Worm (Caenorhabditis elegans) whole organism, late embryonic: Measurements from ENCODE around the gene C53C11.2.
A peak's percentile ranks its signal among the peaks of the same experiment; 100 is the strongest.

Experiments
- C08G9.2 ChIP-seq: sonication (generic microtip); optimal IDR thresholded peaks from 2 replicates; lab custom pipeline; 2016; ENCODE audit warnings: mild to moderate bottlenecking, missing genetic modification characterization, moderate library complexity, missing compliant biosample characterization
- C38D4.7 ChIP-seq: fragments of 200-800 bp; sonication (Bioruptor generic); optimal IDR thresholded peaks from 2 replicates; lab custom pipeline; 2018; ENCODE audit warnings: mild to moderate bottlenecking, missing genetic modification characterization, moderate library complexity, missing compliant biosample characterization
- F13H6.1 ChIP-seq: sonication (generic microtip); optimal IDR thresholded peaks from 2 replicates; lab custom pipeline; 2016; ENCODE audit warnings: missing genetic modification characterization, missing compliant biosample characterization
- T23F11.4 ChIP-seq: fragments of 200-800 bp; sonication (Bioruptor generic); optimal IDR thresholded peaks from 2 replicates; lab custom pipeline; 2018; ENCODE audit warnings: mild to moderate bottlenecking, missing genetic modification characterization, missing compliant biosample characterization
- Y22D7AL.16 ChIP-seq: sonication (generic microtip); optimal IDR thresholded peaks from 2 replicates; lab custom pipeline; 2016; ENCODE audit warnings: missing genetic modification characterization, missing compliant biosample characterization
- ceh-14 ChIP-seq: sonication (generic microtip); optimal IDR thresholded peaks from 2 replicates; lab custom pipeline; 2016; ENCODE audit warnings: missing genotype, missing genetic modification characterization, missing compliant biosample characterization
- ceh-19 ChIP-seq: fragments of 200-800 bp; sonication (Bioruptor generic); optimal IDR thresholded peaks from 2 replicates; lab custom pipeline; 2018; ENCODE audit warnings: mild to moderate bottlenecking, missing genetic modification characterization, missing compliant biosample characterization
- ceh-2 ChIP-seq: sonication (generic microtip); optimal IDR thresholded peaks from 2 replicates; lab custom pipeline; 2016; ENCODE audit warnings: missing genotype, missing genetic modification characterization, missing compliant biosample characterization
- ceh-24 ChIP-seq: sonication (generic microtip); optimal IDR thresholded peaks from 2 replicates; lab custom pipeline; 2016; ENCODE audit warnings: mild to moderate bottlenecking, missing genetic modification characterization, missing compliant biosample characterization
- ceh-30 ChIP-seq: fragments of 150-350 bp; optimal IDR thresholded peaks from 2 replicates; lab custom pipeline; 2014; ENCODE audit warnings: missing biosample characterization, missing genetic modification characterization
- ceh-31 ChIP-seq: sonication (generic microtip); optimal IDR thresholded peaks from 2 replicates; lab custom pipeline; 2016; ENCODE audit warnings: missing genetic modification characterization, missing compliant biosample characterization
- ceh-34 ChIP-seq: sonication (generic microtip); optimal IDR thresholded peaks from 2 replicates; lab custom pipeline; 2016; ENCODE audit warnings: mild to moderate bottlenecking, missing genetic modification characterization, missing compliant biosample characterization
- ceh-45 ChIP-seq: fragments of 200-800 bp; sonication (Bioruptor generic); IDR thresholded peaks from 2 replicates; pipeline ENCODE4 v1.3.6; 2022; ENCODE audit warnings: missing genetic modification reagents, missing genetic modification characterization, missing compliant biosample characterization
- ceh-48 ChIP-seq: sonication (generic microtip); optimal IDR thresholded peaks from 2 replicates; lab custom pipeline; 2016; ENCODE audit warnings: missing genetic modification characterization, inconsistent platforms, missing compliant biosample characterization
- ceh-9 ChIP-seq: sonication (generic microtip); optimal IDR thresholded peaks from 2 replicates; lab custom pipeline; 2016; ENCODE audit warnings: mild to moderate bottlenecking, missing genetic modification characterization, inconsistent platforms, missing compliant biosample characterization
- che-1 ChIP-seq: sonication (generic microtip); optimal IDR thresholded peaks from 2 replicates; lab custom pipeline; 2016; ENCODE audit warnings: mild to moderate bottlenecking, missing genetic modification characterization, missing compliant biosample characterization
- dmd-4 ChIP-seq: sonication (generic microtip); optimal IDR thresholded peaks from 2 replicates; lab custom pipeline; 2016; ENCODE audit warnings: borderline replicate concordance, missing genetic modification characterization, missing compliant biosample characterization
- dve-1 ChIP-seq: sonication (generic microtip); optimal IDR thresholded peaks from 2 replicates; lab custom pipeline; 2017; ENCODE audit warnings: antibody characterized with exemption, mild to moderate bottlenecking, missing genetic modification characterization, missing compliant biosample characterization
- elt-2 ChIP-seq: sonication (generic microtip); optimal IDR thresholded peaks from 2 replicates; lab custom pipeline; 2016; ENCODE audit warnings: missing genetic modification reagents, missing genetic modification characterization, missing compliant biosample characterization
- elt-4 ChIP-seq: sonication (generic microtip); optimal IDR thresholded peaks from 2 replicates; lab custom pipeline; 2016; ENCODE audit warnings: missing genetic modification characterization, missing compliant biosample characterization
- ets-4 ChIP-seq: sonication (generic microtip); optimal IDR thresholded peaks from 2 replicates; lab custom pipeline; 2016; ENCODE audit warnings: missing genetic modification characterization, missing compliant biosample characterization
- eyg-1 ChIP-seq: sonication (generic microtip); optimal IDR thresholded peaks from 2 replicates; lab custom pipeline; 2016; ENCODE audit warnings: missing genotype, missing genetic modification characterization, missing compliant biosample characterization
- fkh-10 ChIP-seq: fragments of 150-350 bp; optimal IDR thresholded peaks from 2 replicates; lab custom pipeline; 2014; ENCODE audit warnings: missing biosample characterization, missing genetic modification reagents, missing genetic modification characterization
- gmeb-2 ChIP-seq: sonication (generic microtip); optimal IDR thresholded peaks from 2 replicates; lab custom pipeline; 2016; ENCODE audit warnings: missing genetic modification characterization, inconsistent platforms, missing compliant biosample characterization
- hlh-13 ChIP-seq: fragments of 200-800 bp; sonication (Bioruptor generic); optimal IDR thresholded peaks from 2 replicates; lab custom pipeline; 2018; ENCODE audit warnings: mild to moderate bottlenecking, missing genetic modification characterization, missing compliant biosample characterization
- hlh-15 ChIP-seq: sonication (generic microtip); optimal IDR thresholded peaks from 2 replicates; lab custom pipeline; 2016; ENCODE audit warnings: missing genetic modification characterization, missing compliant biosample characterization
- hlh-30 ChIP-seq: sonication (generic microtip); optimal IDR thresholded peaks from 2 replicates; lab custom pipeline; 2017; ENCODE audit warnings: antibody characterized with exemption, missing genetic modification characterization, missing compliant biosample characterization; ENCODE audit not compliant: insufficient read depth
- mec-3 ChIP-seq: sonication (generic microtip); optimal IDR thresholded peaks from 2 replicates; lab custom pipeline; 2016; ENCODE audit warnings: borderline replicate concordance, missing genetic modification characterization, missing compliant biosample characterization
- nfya-1 ChIP-seq: sonication (generic microtip); optimal IDR thresholded peaks from 2 replicates; lab custom pipeline; 2017; ENCODE audit warnings: missing genetic modification characterization, mild to moderate bottlenecking, missing compliant biosample characterization, antibody characterized with exemption, moderate library complexity
- nhr-11 ChIP-seq: fragments of 150-350 bp; optimal IDR thresholded peaks from 2 replicates; lab custom pipeline; 2014; ENCODE audit warnings: missing biosample characterization, missing genetic modification characterization
- nhr-232 ChIP-seq: sonication (generic microtip); optimal IDR thresholded peaks from 2 replicates; lab custom pipeline; 2016; ENCODE audit warnings: missing genetic modification characterization, missing compliant biosample characterization
- odd-2 ChIP-seq: sonication (generic microtip); optimal IDR thresholded peaks from 2 replicates; lab custom pipeline; 2017; ENCODE audit warnings: antibody characterized with exemption, mild to moderate bottlenecking, missing genetic modification characterization, missing compliant biosample characterization
- pag-3 ChIP-seq: sonication (generic microtip); optimal IDR thresholded peaks from 2 replicates; lab custom pipeline; 2016; ENCODE audit warnings: missing compliant biosample characterization, missing genetic modification characterization, borderline replicate concordance
- pax-1 ChIP-seq: fragments of 150-350 bp; optimal IDR thresholded peaks from 2 replicates; lab custom pipeline; 2014; ENCODE audit warnings: missing biosample characterization, missing genetic modification characterization
- pha-2 ChIP-seq: sonication (generic microtip); optimal IDR thresholded peaks from 2 replicates; lab custom pipeline; 2017; ENCODE audit warnings: mild to moderate bottlenecking, missing genetic modification characterization, missing compliant biosample characterization
- pha-4 ChIP-seq: fragments of 150-350 bp; optimal IDR thresholded peaks from 2 replicates; lab custom pipeline; 2018; ENCODE audit warnings: missing biosample characterization, missing genetic modification reagents, missing genetic modification characterization
- pqm-1 ChIP-seq: sonication (generic microtip); optimal IDR thresholded peaks from 2 replicates; lab custom pipeline; 2016; ENCODE audit warnings: missing genetic modification characterization, missing compliant biosample characterization
- pros-1 ChIP-seq: fragments of 150-350 bp; optimal IDR thresholded peaks from 2 replicates; lab custom pipeline; 2014; ENCODE audit warnings: missing biosample characterization, missing genetic modification reagents, missing genetic modification characterization
- ref-2 ChIP-seq: sonication (generic microtip); optimal IDR thresholded peaks from 2 replicates; lab custom pipeline; 2016; ENCODE audit warnings: missing genetic modification characterization, missing compliant biosample characterization
- rnt-1 ChIP-seq: sonication (generic microtip); optimal IDR thresholded peaks from 2 replicates; lab custom pipeline; 2016; ENCODE audit warnings: missing genetic modification characterization, missing compliant biosample characterization
- sox-4 ChIP-seq: sonication (generic microtip); optimal IDR thresholded peaks from 2 replicates; lab custom pipeline; 2017; ENCODE audit warnings: mild to moderate bottlenecking, missing genetic modification characterization, inconsistent platforms, missing compliant biosample characterization
- syd-9 ChIP-seq: sonication (generic microtip); optimal IDR thresholded peaks from 2 replicates; lab custom pipeline; 2016; ENCODE audit warnings: mild to moderate bottlenecking, missing genetic modification characterization, moderate library complexity, missing compliant biosample characterization
- unc-42 ChIP-seq: sonication (generic microtip); optimal IDR thresholded peaks from 2 replicates; lab custom pipeline; 2016; ENCODE audit warnings: missing genotype, missing genetic modification characterization, missing compliant biosample characterization
- unc-55 ChIP-seq: sonication (generic microtip); optimal IDR thresholded peaks from 2 replicates; lab custom pipeline; 2017; ENCODE audit warnings: missing biosample characterization, missing genetic modification reagents, missing genetic modification characterization
- unc-86 ChIP-seq: sonication (generic microtip); optimal IDR thresholded peaks from 2 replicates; lab custom pipeline; 2016; ENCODE audit warnings: missing genetic modification characterization, missing compliant biosample characterization

C53C11.2 gene

ce11 chrX:17324954-17325353 lies 11.5 kb upstream of the C53C11.2 start:
- TF ChIP-seq Y22D7AL.16 (tag; lab: Kevin White, UChicago) (no peak), eyg-1 (tag; lab: Kevin White, UChicago) (no peak), odd-2 (tag; lab: Kevin White, UChicago) (no peak), hlh-30 (tag; lab: Kevin White, UChicago) (no peak), mec-3 (tag; lab: Kevin White, UChicago) (no peak), ceh-34 (no peak), ceh-31 (no peak), dmd-4 (tag; lab: Kevin White, UChicago) (no peak), nhr-232 (tag; lab: Kevin White, UChicago) (no peak), C38D4.7 (GFP tag; lab: Kevin White, UChicago) (no peak), F13H6.1 (tag; lab: Kevin White, UChicago) (no peak), ceh-30 (tag; lab: Kevin White, UChicago) (no peak), ref-2 (no peak), pqm-1 (tag; lab: Kevin White, UChicago) (no peak), sox-4 (tag; lab: Kevin White, UChicago) (no peak), C08G9.2 (no peak), ets-4 (tag; lab: Kevin White, UChicago) (no peak), fkh-10 (GFP tag; lab: Kevin White, UChicago) (no peak), ceh-9 (no peak), ceh-14 (no peak)

- TF ChIP-seq gmeb-2 (tag; lab: Kevin White, UChicago): no peak
- TF ChIP-seq eyg-1 (tag; lab: Kevin White, UChicago): no peak
- no peak for TF ChIP-seq F13H6.1 (tag; lab: Kevin White, UChicago)
- no peak for TF ChIP-seq ceh-9
- TF ChIP-seq pha-4 (tag; lab: Kevin White, UChicago): no peak
- TF ChIP-seq nhr-11: no peak
- TF ChIP-seq unc-42: no peak
- no peak for TF ChIP-seq dve-1 (tag; lab: Kevin White, UChicago)
- no peak for TF ChIP-seq ceh-34
- no peak for TF ChIP-seq ceh-30 (tag; lab: Kevin White, UChicago)
- TF ChIP-seq C38D4.7 (GFP tag; lab: Kevin White, UChicago): no peak
- no peak for TF ChIP-seq syd-9 (tag; lab: Kevin White, UChicago)
- no peak for TF ChIP-seq ceh-2
- TF ChIP-seq hlh-15 (tag; lab: Kevin White, UChicago): no peak
- TF ChIP-seq, all 69 proteins: peak for 0
These were observed 9.2 kb upstream of the C53C11.2 start for ce11 chrX:17327226-17327625.

ce11 chrX:17329075-17329474 lies 7.4 kb upstream of the C53C11.2 start:
- TF ChIP-seq pag-3 (tag; lab: Kevin White, UChicago) (no peak), pqm-1 (tag; lab: Kevin White, UChicago) (no peak), F13H6.1 (tag; lab: Kevin White, UChicago) (no peak), ceh-31 (no peak)

ce11 chrX:17330574-17330973 lies 5.9 kb upstream of the C53C11.2 start:
- TF ChIP-seq pag-3 (tag; lab: Kevin White, UChicago) (no peak), elt-2 (tag; lab: Kevin White, UChicago) (peak; percentile 53), pax-1 (tag; lab: Kevin White, UChicago) (no peak), ceh-24 (tag; lab: Kevin White, UChicago) (no peak), unc-42 (no peak), pha-2 (tag; lab: Kevin White, UChicago) (peak; percentile 4), ref-2 (peak; percentile 26), ceh-14 (no peak), elt-4 (tag; lab: Kevin White, UChicago) (no peak)

ce11 chrX:17333752-17334151 lies 2.7 kb upstream of the C53C11.2 start, which contains the start of gene C53C11.5:
Gene C53C11.5 (plus strand): TSS chrX:17334052.
- TF ChIP-seq ceh-19 (GFP tag; lab: Kevin White, UChicago) (no peak), gmeb-2 (tag; lab: Kevin White, UChicago) (no peak), C38D4.7 (GFP tag; lab: Kevin White, UChicago) (no peak), unc-86 (tag; lab: Kevin White, UChicago) (no peak), ceh-48 (tag; lab: Kevin White, UChicago) (no peak), hlh-13 (GFP tag; lab: Kevin White, UChicago) (no peak), pros-1 (no peak), ceh-2 (no peak), che-1 (tag; lab: Kevin White, UChicago) (no peak), hlh-15 (tag; lab: Kevin White, UChicago) (no peak), nfya-1 (no peak), ceh-45 (GFP tag; lab: Robert Waterston, UW) (no peak), unc-55 (no peak), pag-3 (tag; lab: Kevin White, UChicago) (no peak), ceh-34 (no peak), rnt-1 (no peak), T23F11.4 (GFP tag; lab: Kevin White, UChicago) (no peak), ets-4 (tag; lab: Kevin White, UChicago) (no peak)
